Fruit fly (Drosophila melanogaster): ENCODE results near the gene CG14551.
A peak's percentile ranks its signal among the peaks of the same experiment; 100 is the strongest.

CG14551 gene

dm6 chr3R:26036153-26037144 is 26.4 kb downstream of the CG14551 start (continued):
- TF ChIP-seq CG31441 (GFP tag; IDR thresholded peaks at IDR 0.05), result peak; percentile 98
- TF ChIP-seq ewg (GFP tag; optimal IDR thresholded peaks at IDR 0.05), result peak; percentile 78
- TF ChIP-seq CG17328 (GFP tag; IDR thresholded peaks at IDR 0.05), result peak; percentile 81; the same call in 1 of the 2 replicates
- TF ChIP-seq Rfx (GFP tag; IDR thresholded peaks at IDR 0.05), result no peak
- no peak for TF ChIP-seq mld (GFP tag; IDR thresholded peaks at IDR 0.05; ENCODE audit: partially characterized antibody)
- no peak for TF ChIP-seq CG17912 (GFP tag; optimal IDR thresholded peaks at IDR 0.05)
- peak; percentile 19 for TF ChIP-seq NK7.1 (GFP tag; optimal IDR thresholded peaks at IDR 0.05)
- TF ChIP-seq CG8765 (GFP tag; IDR thresholded peaks at IDR 0.05), result peak; percentile 48
- TF ChIP-seq CG9932 (GFP tag; IDR thresholded peaks at IDR 0.05), result no peak
- peak; percentile 38; the same call in 1 of the 2 replicates for TF ChIP-seq CG4360 (GFP tag; IDR thresholded peaks at IDR 0.05)
- TF ChIP-seq CG18764 (GFP tag; optimal IDR thresholded peaks at IDR 0.05), result peak; percentile 61
- TF ChIP-seq tup (GFP tag; optimal IDR thresholded peaks at IDR 0.05), result peak; percentile 35
- no peak for TF ChIP-seq CG11247 (GFP tag; IDR thresholded peaks at IDR 0.05)
- TF ChIP-seq CG2889 (GFP tag; IDR thresholded peaks at IDR 0.05), result no peak
- peak; percentile 95 for TF ChIP-seq CG13424 (tag; optimal IDR thresholded peaks at IDR 0.05)
- TF ChIP-seq ash1 (GFP tag; optimal IDR thresholded peaks at IDR 0.05), result no peak
- TF ChIP-seq Dfd (GFP tag; optimal IDR thresholded peaks at IDR 0.05), result no peak
- peak; percentile 64 for TF ChIP-seq Mad (GFP tag; optimal IDR thresholded peaks at IDR 0.05)
- TF ChIP-seq CG5180 (GFP tag; optimal IDR thresholded peaks at IDR 0.05), result peak; percentile 82
- no peak for TF ChIP-seq CG3847 (GFP tag; IDR thresholded peaks at IDR 0.05)
- peak; percentile 92 for TF ChIP-seq fd102C (GFP tag; optimal IDR thresholded peaks at IDR 0.05)
- peak; percentile 67 for TF ChIP-seq CG11398 (GFP tag; optimal IDR thresholded peaks at IDR 0.05)
- TF ChIP-seq CG42726 (GFP tag; IDR thresholded peaks at IDR 0.05; ENCODE audit: partially characterized antibody), result no peak
- TF ChIP-seq Ada2b (GFP tag; IDR thresholded peaks at IDR 0.05), result no peak; the same call in 1 of the 2 replicates
- TF ChIP-seq h (optimal IDR thresholded peaks at IDR 0.05), result no peak
- TF ChIP-seq Pdp1 (GFP tag; optimal IDR thresholded peaks at IDR 0.05), result peak; percentile 70 to 71
- TF ChIP-seq exex (tag; optimal IDR thresholded peaks at IDR 0.05), result peak; percentile 23
- TF ChIP-seq CG4404 (GFP tag; IDR thresholded peaks at IDR 0.05), result peak; percentile 86
- TF ChIP-seq fd64A (GFP tag; optimal IDR thresholded peaks at IDR 0.05), result peak; percentile 84
- TF ChIP-seq CG11504 (tag; optimal IDR thresholded peaks at IDR 0.05), result peak; percentile 91
- peak; percentile 59 for TF ChIP-seq cato (GFP tag; optimal IDR thresholded peaks at IDR 0.05; ENCODE audit: borderline replicate concordance)
- peak; percentile 25; the same call in 1 of the 3 replicates for TF ChIP-seq CG34422 (GFP tag; IDR thresholded peaks at IDR 0.05)
- no peak for TF ChIP-seq Hr39 (optimal IDR thresholded peaks at IDR 0.05)
- peak; percentile 99 for TF ChIP-seq CG18262 (tag; optimal IDR thresholded peaks at IDR 0.05)
- TF ChIP-seq D (optimal IDR thresholded peaks at IDR 0.05), result peak; percentile 73
- TF ChIP-seq D (GFP tag; optimal IDR thresholded peaks at IDR 0.05), result peak; percentile 98
- peak; percentile 89 for TF ChIP-seq CG1602 (GFP tag; optimal IDR thresholded peaks at IDR 0.05)
- TF ChIP-seq row (GFP tag; IDR thresholded peaks at IDR 0.05), result peak; percentile 82
- TF ChIP-seq inv (GFP tag; IDR thresholded peaks at IDR 0.05; ENCODE audit: partially characterized antibody), result no peak
- peak; percentile 38 for TF ChIP-seq CG6854 (GFP tag; optimal IDR thresholded peaks at IDR 0.05)
- peak; percentile 74 for TF ChIP-seq YL-1 (GFP tag; optimal IDR thresholded peaks at IDR 0.05)
- TF ChIP-seq run (tag; optimal IDR thresholded peaks at IDR 0.05), result peak; percentile 61
- peak; percentile 67 for TF ChIP-seq MTF-1 (GFP tag; optimal IDR thresholded peaks at IDR 0.05; ENCODE audit: borderline replicate concordance)
- TF ChIP-seq Ets97D (GFP tag; optimal IDR thresholded peaks at IDR 0.05), result peak; percentile 40
- peak; percentile 90 for TF ChIP-seq unpg (GFP tag; optimal IDR thresholded peaks at IDR 0.05)
- TF ChIP-seq jumu (GFP tag; optimal IDR thresholded peaks at IDR 0.05), result peak; percentile 63
- no peak for TF ChIP-seq NFAT (GFP tag; IDR thresholded peaks at IDR 0.05)
- peak; percentile 21 for TF ChIP-seq sd (tag; optimal IDR thresholded peaks at IDR 0.05)
- TF ChIP-seq onecut (GFP tag; IDR thresholded peaks at IDR 0.05), result peak; percentile 83

All from whole organism, embryonic.